Worm (Caenorhabditis elegans): Measurements from ENCODE around the gene srh-265.

ce11 chrV:15465032-15465727 lies 49.1 kb downstream of the srh-265 start, which contains the start of gene pqn-71:
- peak; percentile 79 for TF ChIP-seq nhr-232 (tag; optimal IDR thresholded peaks at IDR 0.05)
- TF ChIP-seq unc-3 (GFP tag; conservative IDR thresholded peaks at IDR 0.05): peak; percentile 75
- TF ChIP-seq unc-3 (tag; optimal IDR thresholded peaks at IDR 0.05): peak; percentile 88
- peak; percentile 86 for TF ChIP-seq ceh-34 (tag; optimal IDR thresholded peaks at IDR 0.05)
- peak; percentile 82 for TF ChIP-seq tbx-2 (tag; optimal IDR thresholded peaks at IDR 0.05)
- TF ChIP-seq fkh-10 (GFP tag; optimal IDR thresholded peaks at IDR 0.05): no peak

All from whole organism, late embryonic.